Fruit fly (Drosophila melanogaster) whole organism, prepupa: ENCODE data around the gene mRpS18B.

Source experiments
- CG6163 ChIP-seq: fragments of 200-800 bp; sonication (Bioruptor generic); IDR thresholded peaks from 3 replicates; pipeline ENCODE4 v1.3.6; 2022; ENCODE audit warnings: missing biosample characterization, missing genetic modification characterization
- Hr38 ChIP-seq: sonication (Bioruptor generic); optimal IDR thresholded peaks from 2 replicates; lab custom pipeline; 2016; ENCODE audit warnings: missing biosample characterization, missing genetic modification characterization
- Lpt ChIP-seq: fragments of 200-800 bp; sonication (Bioruptor generic); optimal IDR thresholded peaks from 3 replicates; lab custom pipeline; 2016; ENCODE audit warnings: missing biosample characterization, missing genetic modification characterization
- OdsH ChIP-seq: fragments of 200-800 bp; sonication (Bioruptor generic); optimal IDR thresholded peaks from 3 replicates; lab custom pipeline; 2016; ENCODE audit warnings: missing biosample characterization, missing genetic modification characterization
- net ChIP-seq: fragments of 200-800 bp; sonication (Bioruptor generic); optimal IDR thresholded peaks from 3 replicates; lab custom pipeline; 2016; ENCODE audit warnings: missing biosample characterization, missing genetic modification characterization

DNA sequence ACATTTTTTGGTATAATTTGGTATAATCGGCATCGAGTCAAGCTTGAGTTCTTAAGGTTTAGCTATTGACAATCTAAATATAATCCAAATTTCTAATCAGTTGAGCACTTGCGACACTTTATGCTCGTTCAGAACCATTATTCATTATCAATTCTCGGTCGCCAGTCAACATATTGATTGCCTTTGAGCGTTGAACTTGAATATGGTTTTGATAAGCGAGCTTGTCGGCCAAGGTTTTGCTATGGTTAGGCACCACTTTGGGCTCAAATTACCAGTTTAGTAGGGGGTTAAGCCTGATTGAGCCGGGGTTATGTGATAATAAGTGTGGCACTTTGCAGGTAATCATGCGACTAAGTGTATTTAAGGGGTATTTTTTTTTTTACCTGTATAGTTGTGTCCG, 22.7 kb downstream of the mRpS18B start:
- TF ChIP-seq Hr38 (no peak), Lpt (GFP tag; lab: Kevin White, UChicago) (no peak), CG6163 (GFP tag; lab: Robert Waterston, UW) (no peak), OdsH (no peak), net (GFP tag; lab: Kevin White, UChicago) (no peak)
